Worm (Caenorhabditis elegans) whole organism, L1 larva: ENCODE results near the gene del-2.

Experiments
- ama-1 ChIP-seq: fragments of 150-350 bp; optimal IDR thresholded peaks from 2 replicates; lab custom pipeline; 2014
- lsy-2 ChIP-seq, 2 experiments: fragments of 150-350 bp; optimal IDR thresholded peaks; 2 replicates each; lab custom pipeline; 2014; ENCODE audit warnings: missing biosample characterization in 2 of 2, missing genetic modification characterization in 2 of 2

DNA sequence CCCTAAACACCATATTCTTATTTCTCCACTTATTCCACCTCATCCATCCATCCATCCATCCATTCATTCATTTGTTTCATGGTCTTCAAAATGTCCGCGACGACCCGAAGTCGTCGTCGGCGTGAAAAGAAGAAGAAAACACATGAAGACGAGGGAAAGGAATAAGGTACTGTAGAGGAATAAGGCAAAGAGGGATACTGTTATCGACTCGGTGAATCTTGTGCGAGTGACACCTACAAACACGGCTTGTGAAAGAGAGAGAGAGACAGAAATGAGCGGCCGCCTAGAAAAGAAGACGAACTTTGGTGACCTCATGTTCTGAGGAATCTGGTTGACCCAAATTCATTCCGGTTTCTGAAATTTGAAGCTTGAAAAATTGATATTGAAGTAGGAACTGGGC is 32.7 kb downstream of the del-2 start:
- TF ChIP-seq ama-1 (lab: Kevin White, UChicago) = no peak
- no peak for TF ChIP-seq lsy-2 (tag; optimal IDR thresholded peaks at IDR 0.05; lab: Kevin White, UChicago)
